Worm (Caenorhabditis elegans) whole organism, midembryonic: Measurements from ENCODE around the gene C25G4.3.

ENCODE experiments used
- T22C8.4 ChIP-seq: fragments of 200-800 bp; sonication (Bioruptor generic); IDR thresholded peaks from 2 replicates; pipeline ENCODE4 v1.3.6; 2022; ENCODE audit warnings: missing genetic modification characterization, missing compliant biosample characterization
- ztf-23 ChIP-seq: fragments of 200-800 bp; sonication (Bioruptor generic); IDR thresholded peaks from 2 replicates; pipeline ENCODE4 v1.3.6; 2022; ENCODE audit warnings: missing genetic modification reagents, missing genetic modification characterization, missing compliant biosample characterization

- 0 out of 2 replicates have a peak, but pooled peaks have one; percentile 38 for TF ChIP-seq ztf-23
- TF ChIP-seq T22C8.4: peak; percentile 53; the same call in 1 of the 2 replicates
These were observed 28.9 kb downstream of the C25G4.3 start for ce11 chrIV:12416629-12417404.
